Worm (Caenorhabditis elegans) whole organism, L1 larva: ENCODE measurements around the gene sre-45.

Experiments
- dpl-1 ChIP-seq, 3 experiments: fragments of 150-350 bp in 2 of 3; sonication (generic microtip) in 1 of 3; optimal IDR thresholded peaks; 2 replicates each; lab custom pipeline; 2014 to 2017; ENCODE audit warnings: missing biosample characterization in 3 of 3, missing genetic modification characterization in 3 of 3, missing genetic modification reagents in 3 of 3
- mdl-1 ChIP-seq, 2 experiments: fragments of 150-350 bp; optimal IDR thresholded peaks; 2 replicates each; lab custom pipeline; 2014 to 2017; ENCODE audit warnings: missing biosample characterization in 2 of 2, missing genetic modification characterization in 2 of 2, inconsistent platforms in 1 of 2
- nhr-12 ChIP-seq: sonication (generic microtip); optimal IDR thresholded peaks from 2 replicates; lab custom pipeline; 2017; ENCODE audit warnings: missing biosample characterization, missing genetic modification characterization
- nhr-237 ChIP-seq: fragments of 150-350 bp; optimal IDR thresholded peaks from 2 replicates; lab custom pipeline; 2014; ENCODE audit warnings: missing biosample characterization, missing genetic modification characterization
- nhr-28 ChIP-seq: fragments of 150-350 bp; optimal IDR thresholded peaks from 2 replicates; lab custom pipeline; 2014; ENCODE audit warnings: missing biosample characterization, missing genetic modification characterization
- snpc-4 ChIP-seq: fragments of 150-350 bp; optimal IDR thresholded peaks from 2 replicates; lab custom pipeline; 2014; ENCODE audit warnings: missing biosample characterization, missing genetic modification characterization
- unc-86 ChIP-seq: sonication (generic microtip); optimal IDR thresholded peaks from 2 replicates; lab custom pipeline; 2016; ENCODE audit warnings: missing genetic modification characterization, missing compliant biosample characterization
- ztf-4 ChIP-seq: fragments of 150-350 bp; optimal IDR thresholded peaks from 2 replicates; lab custom pipeline; 2014; ENCODE audit warnings: missing biosample characterization, missing genetic modification characterization

- no peak for TF ChIP-seq nhr-237 (tag; lab: Kevin White, UChicago)
- TF ChIP-seq snpc-4 (tag; lab: Kevin White, UChicago), result no peak
- TF ChIP-seq dpl-1 (GFP tag; optimal IDR thresholded peaks at IDR 0.05; lab: Kevin White, UChicago), result no peak
- no peak for TF ChIP-seq ztf-4 (tag; lab: Kevin White, UChicago)
- TF ChIP-seq nhr-28 (tag; lab: Kevin White, UChicago), result no peak
- no peak for TF ChIP-seq nhr-12 (tag; lab: Kevin White, UChicago)
- peak; percentile 39 for TF ChIP-seq unc-86 (tag; lab: Kevin White, UChicago)
- TF ChIP-seq mdl-1 (tag; optimal IDR thresholded peaks at IDR 0.05; lab: Kevin White, UChicago), result no peak
Measured at ce11 chrII:13503653-13504052, 14.0 kb upstream of the sre-45 start, which contains the start of gene F54F11.1.
